Fruit fly (Drosophila melanogaster) whole organism, adult: ENCODE data around the gene CheA75a.

Experiments used
- CG11617 ChIP-seq: fragments of 200-800 bp; sonication (Bioruptor generic); optimal IDR thresholded peaks from 2 replicates; lab custom pipeline; 2017; ENCODE audit warnings: mild to moderate bottlenecking, missing biosample characterization, missing genetic modification reagents, missing genetic modification characterization
- CG14711 ChIP-seq: fragments of 200-800 bp; sonication (Bioruptor generic); optimal IDR thresholded peaks from 2 replicates; lab custom pipeline; 2018; ENCODE audit warnings: missing biosample characterization, mild to moderate bottlenecking, missing genetic modification characterization, moderate library complexity
- CG1620 ChIP-seq: fragments of 200-800 bp; sonication (Bioruptor generic); optimal IDR thresholded peaks from 2 replicates; lab custom pipeline; 2016; ENCODE audit warnings: missing biosample characterization, missing genetic modification characterization
- CG33017 ChIP-seq: fragments of 200-800 bp; sonication (Bioruptor generic); optimal IDR thresholded peaks from 2 replicates; lab custom pipeline; 2018; ENCODE audit warnings: missing biosample characterization, mild to moderate bottlenecking, missing genetic modification characterization, moderate library complexity
- CG5204 ChIP-seq: fragments of 200-800 bp; sonication (Bioruptor generic); optimal IDR thresholded peaks from 2 replicates; lab custom pipeline; 2016; ENCODE audit warnings: missing biosample characterization, missing genetic modification characterization
- CG7045 ChIP-seq: fragments of 200-800 bp; sonication (Bioruptor generic); optimal IDR thresholded peaks from 2 replicates; lab custom pipeline; 2017; ENCODE audit warnings: missing biosample characterization, mild to moderate bottlenecking, missing genetic modification characterization
- CG7101 ChIP-seq: fragments of 200-800 bp; sonication (Bioruptor generic); optimal IDR thresholded peaks from 2 replicates; lab custom pipeline; 2018; ENCODE audit warnings: missing biosample characterization, mild to moderate bottlenecking, missing genetic modification characterization, moderate library complexity
- Clk ChIP-seq: fragments of 200-800 bp; sonication (Bioruptor generic); optimal IDR thresholded peaks from 2 replicates; lab custom pipeline; 2017; ENCODE audit warnings: missing biosample characterization, missing genetic modification characterization
- Hr96 ChIP-seq: fragments of 200-800 bp; sonication (Bioruptor generic); optimal IDR thresholded peaks from 2 replicates; lab custom pipeline; 2016; ENCODE audit warnings: missing biosample characterization, missing genetic modification characterization
- bab1 ChIP-seq: fragments of 200-800 bp; sonication (Bioruptor generic); optimal IDR thresholded peaks from 3 replicates; lab custom pipeline; 2019; ENCODE audit warnings: missing biosample characterization, mild to moderate bottlenecking, missing genetic modification characterization, moderate library complexity
- cnc ChIP-seq, 2 experiments: fragments of >200 bp; optimal IDR thresholded peaks; 2 replicates each; lab custom pipeline; 2017
- ovo ChIP-seq: fragments of 200-800 bp; sonication (Bioruptor generic); optimal IDR thresholded peaks from 2 replicates; lab custom pipeline; 2016; ENCODE audit warnings: missing biosample characterization, missing genetic modification characterization
- pad ChIP-seq: fragments of 200-800 bp; sonication (Bioruptor generic); optimal IDR thresholded peaks from 3 replicates; lab custom pipeline; 2017; ENCODE audit warnings: missing biosample characterization, missing genetic modification characterization, mild to moderate bottlenecking, moderate library complexity, missing genetic modification reagents
- toe ChIP-seq: fragments of 200-800 bp; sonication (Bioruptor generic); optimal IDR thresholded peaks from 2 replicates; lab custom pipeline; 2016; ENCODE audit warnings: missing biosample characterization, missing genetic modification characterization

DNA sequence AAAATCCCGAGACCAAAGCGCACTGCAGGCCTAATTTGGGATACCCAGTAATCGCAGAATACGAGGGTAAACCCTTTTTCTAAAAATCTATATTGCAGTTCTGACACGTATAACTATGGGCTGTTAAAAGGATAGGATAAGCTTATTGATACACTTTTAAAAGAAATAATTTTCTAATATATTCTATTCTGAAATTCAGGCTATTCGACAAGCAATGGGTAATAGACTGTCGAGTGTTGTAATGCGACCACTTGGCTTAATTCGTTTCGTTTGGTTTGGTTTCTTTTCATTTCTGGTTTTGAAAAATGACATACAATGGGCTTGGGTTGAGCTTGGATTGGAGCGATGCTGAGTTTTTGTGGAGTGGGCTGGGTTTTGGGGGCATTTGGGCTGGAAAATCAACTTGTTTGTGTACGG, 39.6 kb upstream of the CheA75a start:
- TF ChIP-seq toe (GFP tag; lab: Kevin White, UChicago) (no peak), ovo (GFP tag; lab: Kevin White, UChicago) (no peak), CG1620 (GFP tag; lab: Kevin White, UChicago) (no peak), CG33017 (tag; lab: Kevin White, UChicago) (no peak), bab1 (GFP tag; lab: Kevin White, UChicago) (no peak), Clk (GFP tag; lab: Kevin White, UChicago) (no peak), cnc (optimal IDR thresholded peaks at IDR 0.05; lab: Kevin White, UChicago) (no peak), Hr96 (GFP tag; lab: Kevin White, UChicago) (no peak), CG5204 (GFP tag; lab: Kevin White, UChicago) (no peak), CG7045 (GFP tag; lab: Kevin White, UChicago) (no peak), CG11617 (GFP tag; lab: Kevin White, UChicago) (no peak), CG14711 (tag; lab: Kevin White, UChicago) (no peak), CG7101 (tag; lab: Kevin White, UChicago) (no peak), pad (no peak)
